Worm (Caenorhabditis elegans) whole organism, L3 larva: ENCODE data around the gene F55G1.1.
A peak's percentile ranks its signal among the peaks of the same experiment; 100 is the strongest.

Experiments used
- R02D3.7 ChIP-seq: fragments of 150-350 bp; optimal IDR thresholded peaks from 2 replicates; lab custom pipeline; 2014; ENCODE audit warnings: missing biosample characterization, missing genetic modification characterization
- ZK546.5 ChIP-seq: sonication (generic microtip); optimal IDR thresholded peaks from 2 replicates; lab custom pipeline; 2017; ENCODE audit warnings: missing biosample characterization, missing genetic modification characterization
- aly-2 ChIP-seq: fragments of 150-350 bp; optimal IDR thresholded peaks from 2 replicates; lab custom pipeline; 2014; ENCODE audit warnings: missing biosample characterization, missing genetic modification characterization
- egl-5 ChIP-seq: fragments of 150-350 bp; optimal IDR thresholded peaks from 2 replicates; lab custom pipeline; 2017; ENCODE audit warnings: missing biosample characterization, missing genetic modification reagents, missing genetic modification characterization, inconsistent platforms
- elt-1 ChIP-seq: fragments of 150-350 bp; optimal IDR thresholded peaks from 2 replicates; lab custom pipeline; 2014; ENCODE audit warnings: missing biosample characterization, missing genetic modification characterization
- elt-2 ChIP-seq: sonication (generic microtip); optimal IDR thresholded peaks from 2 replicates; lab custom pipeline; 2016; ENCODE audit warnings: missing genetic modification reagents, mild to moderate bottlenecking, missing genetic modification characterization, missing compliant biosample characterization
- eor-1 ChIP-seq, 2 experiments: fragments of 150-350 bp; optimal IDR thresholded peaks; 2 replicates each; lab custom pipeline; 2014 to 2018; ENCODE audit warnings: missing biosample characterization in 2 of 2, missing genetic modification characterization in 2 of 2
- fkh-10 ChIP-seq: sonication (generic microtip); optimal IDR thresholded peaks from 2 replicates; lab custom pipeline; 2017; ENCODE audit warnings: missing biosample characterization, missing genetic modification reagents, missing genetic modification characterization
- fkh-2 ChIP-seq: fragments of 150-350 bp; optimal IDR thresholded peaks from 2 replicates; lab custom pipeline; 2014; ENCODE audit warnings: missing biosample characterization, missing genetic modification reagents, missing genetic modification characterization
- fos-1 ChIP-seq: fragments of 150-350 bp; optimal IDR thresholded peaks from 2 replicates; lab custom pipeline; 2014; ENCODE audit warnings: missing biosample characterization, missing genetic modification characterization
- jun-1 ChIP-seq: fragments of 150-350 bp; optimal IDR thresholded peaks from 2 replicates; lab custom pipeline; 2014; ENCODE audit warnings: missing biosample characterization, missing genetic modification reagents, missing genetic modification characterization
- lin-39 ChIP-seq: fragments of 150-350 bp; optimal IDR thresholded peaks from 2 replicates; lab custom pipeline; 2018; ENCODE audit warnings: missing biosample characterization, missing genetic modification reagents, missing genetic modification characterization
- lsy-12 ChIP-seq: sonication (generic microtip); optimal IDR thresholded peaks from 2 replicates; lab custom pipeline; 2016; ENCODE audit warnings: mild to moderate bottlenecking, missing genetic modification characterization, missing compliant biosample characterization
- mml-1 ChIP-seq: fragments of 150-350 bp; sonication (generic microtip); optimal IDR thresholded peaks from 3 replicates; lab custom pipeline; 2014; ENCODE audit warnings: missing biosample characterization, missing genetic modification characterization
- nhr-12 ChIP-seq: fragments of 150-350 bp; optimal IDR thresholded peaks from 2 replicates; lab custom pipeline; 2014; ENCODE audit warnings: missing biosample characterization, missing genetic modification characterization
- nhr-23 ChIP-seq: fragments of 150-350 bp; optimal IDR thresholded peaks from 2 replicates; lab custom pipeline; 2014; ENCODE audit warnings: missing biosample characterization, missing genetic modification reagents, missing genetic modification characterization
- nhr-237 ChIP-seq: fragments of 150-350 bp; optimal IDR thresholded peaks from 2 replicates; lab custom pipeline; 2014; ENCODE audit warnings: missing biosample characterization, missing genetic modification characterization
- nhr-25 ChIP-seq: sonication (generic microtip); optimal IDR thresholded peaks from 2 replicates; lab custom pipeline; 2017; ENCODE audit warnings: missing biosample characterization, missing genetic modification characterization
- nhr-28 ChIP-seq: fragments of 150-350 bp; optimal IDR thresholded peaks from 2 replicates; lab custom pipeline; 2014; ENCODE audit warnings: missing biosample characterization, missing genetic modification characterization
- nhr-67 ChIP-seq: fragments of 150-350 bp; optimal IDR thresholded peaks from 2 replicates; lab custom pipeline; 2014; ENCODE audit warnings: missing biosample characterization, missing genetic modification characterization
- nhr-77 ChIP-seq: fragments of 150-350 bp; optimal IDR thresholded peaks from 2 replicates; lab custom pipeline; 2014; ENCODE audit warnings: missing biosample characterization, missing genetic modification characterization
- pha-4 ChIP-seq: fragments of 150-350 bp; optimal IDR thresholded peaks from 2 replicates; lab custom pipeline; 2014; ENCODE audit warnings: missing biosample characterization, missing genetic modification reagents, missing genetic modification characterization
- pqm-1 ChIP-seq: fragments of 150-350 bp; optimal IDR thresholded peaks from 2 replicates; lab custom pipeline; 2017; ENCODE audit warnings: missing biosample characterization, missing genetic modification characterization, inconsistent platforms
- sea-2 ChIP-seq: fragments of 150-350 bp; sonication (generic microtip); optimal IDR thresholded peaks from 4 replicates; lab custom pipeline; 2014; ENCODE audit warnings: missing biosample characterization, missing genetic modification reagents, missing genetic modification characterization
- snpc-4 ChIP-seq: fragments of 150-350 bp; optimal IDR thresholded peaks from 2 replicates; lab custom pipeline; 2014; ENCODE audit warnings: missing biosample characterization, missing genetic modification characterization
- unc-39 ChIP-seq: sonication (generic microtip); optimal IDR thresholded peaks from 4 replicates; lab custom pipeline; 2017; ENCODE audit warnings: missing biosample characterization, missing genetic modification characterization
- unc-62 ChIP-seq: fragments of 150-350 bp; sonication (generic microtip); optimal IDR thresholded peaks from 4 replicates; lab custom pipeline; 2014; ENCODE audit warnings: missing biosample characterization, missing genetic modification reagents, missing genetic modification characterization
- zag-1 ChIP-seq: fragments of 150-350 bp; optimal IDR thresholded peaks from 2 replicates; lab custom pipeline; 2014; ENCODE audit warnings: missing biosample characterization, missing genetic modification characterization
- ztf-4 ChIP-seq: fragments of 150-350 bp; optimal IDR thresholded peaks from 2 replicates; lab custom pipeline; 2014; ENCODE audit warnings: missing biosample characterization, missing genetic modification characterization

F55G1.1 gene

ce11 chrIV:7454890-7455289, 36.7 kb upstream of the F55G1.1 start:
- TF ChIP-seq unc-39 (tag; lab: Kevin White, UChicago) (no peak), nhr-67 (tag; lab: Kevin White, UChicago) (no peak), nhr-25 (tag; lab: Kevin White, UChicago) (peak; percentile 36), lin-39 (no peak), eor-1 (tag; optimal IDR thresholded peaks at IDR 0.05; lab: Kevin White, UChicago) (no peak), pha-4 (tag; lab: Kevin White, UChicago) (no peak), nhr-23 (tag; lab: Kevin White, UChicago) (no peak)

ce11 chrIV:7456225-7456624, 35.3 kb upstream of the F55G1.1 start, which contains the start of gene F13B6.1:
Gene F13B6.1, plus strand, starts transcription at chrIV:7456525.
- TF ChIP-seq fkh-10 (GFP tag; lab: Kevin White, UChicago), result no peak
- no peak for TF ChIP-seq mml-1 (tag; lab: Kevin White, UChicago)
- no peak for TF ChIP-seq nhr-28 (tag; lab: Kevin White, UChicago)
- no peak for TF ChIP-seq ztf-4 (tag; lab: Kevin White, UChicago)
- TF ChIP-seq nhr-237, result no peak
- TF ChIP-seq nhr-23 (tag; lab: Kevin White, UChicago), result no peak
- no peak for TF ChIP-seq eor-1 (tag; optimal IDR thresholded peaks at IDR 0.05; lab: Kevin White, UChicago)
- TF ChIP-seq unc-39 (tag; lab: Kevin White, UChicago), result no peak
- TF ChIP-seq ZK546.5 (tag; lab: Kevin White, UChicago), result no peak
- no peak for TF ChIP-seq lin-39
- TF ChIP-seq R02D3.7 (tag; lab: Kevin White, UChicago), result no peak
- no peak for TF ChIP-seq unc-62 (GFP tag; lab: Kevin White, UChicago)
- no peak for TF ChIP-seq aly-2 (tag; lab: Kevin White, UChicago)
- TF ChIP-seq zag-1 (tag; lab: Kevin White, UChicago), result no peak
- no peak for TF ChIP-seq jun-1

- TF ChIP-seq lin-39, result no peak
- no peak for TF ChIP-seq unc-62 (GFP tag; lab: Kevin White, UChicago)
- no peak for TF ChIP-seq nhr-12 (tag; lab: Kevin White, UChicago)
- no peak for TF ChIP-seq ztf-4 (tag; lab: Kevin White, UChicago)
- TF ChIP-seq nhr-25 (tag; lab: Kevin White, UChicago), result no peak
- no peak for TF ChIP-seq fkh-2 (tag; lab: Kevin White, UChicago)
- TF ChIP-seq pqm-1 (tag; lab: Kevin White, UChicago), result no peak
- TF ChIP-seq eor-1 (tag; optimal IDR thresholded peaks at IDR 0.05; lab: Kevin White, UChicago), result no peak
- no peak for TF ChIP-seq snpc-4 (tag; lab: Kevin White, UChicago)
- no peak for TF ChIP-seq nhr-23 (tag; lab: Kevin White, UChicago)
These were observed 31.3 kb upstream of the F55G1.1 start, which contains the start of gene F13B6.2 for ce11 chrIV:7460225-7460624. Gene F13B6.2, minus strand, starts transcription at chrIV:7460325.

ce11 chrIV:7465857-7466256, 25.7 kb upstream of the F55G1.1 start, which contains the start of gene F13B6.3:
Gene F13B6.3, minus strand, starts transcription at chrIV:7465957.
- TF ChIP-seq egl-5 (tag; lab: Kevin White, UChicago) (no peak), eor-1 (tag; optimal IDR thresholded peaks at IDR 0.05; lab: Kevin White, UChicago) (no peak), lsy-12 (tag; lab: Kevin White, UChicago) (no peak), mml-1 (tag; lab: Kevin White, UChicago) (no peak), nhr-77 (tag; lab: Kevin White, UChicago) (no peak), sea-2 (GFP tag; lab: Kevin White, UChicago) (no peak), pha-4 (tag; lab: Kevin White, UChicago) (no peak), elt-1 (no peak), fos-1 (tag; lab: Kevin White, UChicago) (no peak)

- no peak for TF ChIP-seq ZK546.5 (tag; lab: Kevin White, UChicago)
- peak; percentile 36 for TF ChIP-seq pqm-1 (tag; lab: Kevin White, UChicago)
- peak; percentile 62 for TF ChIP-seq elt-2 (tag; lab: Kevin White, UChicago)
These were observed 24.4 kb upstream of the F55G1.1 start for ce11 chrIV:7467170-7467569.

- TF ChIP-seq elt-2 (tag; lab: Kevin White, UChicago) (peak; percentile 42), fkh-10 (GFP tag; lab: Kevin White, UChicago) (no peak)
These were observed 22.9 kb upstream of the F55G1.1 start for ce11 chrIV:7468638-7469037.
